Worm (Caenorhabditis elegans): ENCODE results near the gene Y11D7A.10.

Y11D7A.10 gene

DNA sequence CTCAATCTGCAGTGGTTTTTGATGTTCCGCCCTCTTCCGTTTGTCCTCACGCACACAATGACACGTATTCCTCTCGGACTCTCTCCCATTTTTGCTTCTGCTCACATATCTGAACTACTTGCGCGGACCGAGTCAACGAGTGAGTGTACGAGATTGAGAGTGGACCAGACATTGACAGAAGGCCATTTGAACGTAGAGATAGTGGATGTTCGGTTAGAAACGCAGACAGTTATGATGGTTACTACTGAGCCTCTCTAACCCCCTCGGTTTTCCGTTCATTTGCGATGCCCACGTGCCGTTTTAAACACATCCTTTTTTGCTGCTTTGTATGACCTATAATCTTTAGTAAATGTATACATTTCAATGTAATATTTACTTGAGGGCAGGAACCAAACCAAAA, 43.1 kb downstream of the Y11D7A.10 start:
- peak; percentile 60 for TF ChIP-seq nhr-129 (tag; optimal IDR thresholded peaks at IDR 0.05)
- TF ChIP-seq mab-5 (tag; optimal IDR thresholded peaks at IDR 0.05): peak; percentile 25
- peak; percentile 63 for TF ChIP-seq crh-2 (tag; optimal IDR thresholded peaks at IDR 0.05)
- TF ChIP-seq alr-1 (tag; optimal IDR thresholded peaks at IDR 0.05): no peak
- no peak for TF ChIP-seq mbf-1 (tag; optimal IDR thresholded peaks at IDR 0.05)
- TF ChIP-seq F13H6.1 (tag; optimal IDR thresholded peaks at IDR 0.05): peak; percentile 27
- no peak for TF ChIP-seq elt-1 (tag; optimal IDR thresholded peaks at IDR 0.05)
- TF ChIP-seq ceh-82 (tag; optimal IDR thresholded peaks at IDR 0.05): no peak
- peak; percentile 28 for TF ChIP-seq egl-27 (tag; optimal IDR thresholded peaks at IDR 0.05)
- TF ChIP-seq unc-39 (tag; optimal IDR thresholded peaks at IDR 0.05): no peak
- peak; percentile 79 to 89 for TF ChIP-seq mdl-1 (tag; optimal IDR thresholded peaks at IDR 0.05)
- TF ChIP-seq snpc-4 (tag; optimal IDR thresholded peaks at IDR 0.05): peak; percentile 7
- TF ChIP-seq ztf-1 (GFP tag; conservative IDR thresholded peaks at IDR 0.05): no peak
- peak; percentile 39 for TF ChIP-seq lin-11 (tag; optimal IDR thresholded peaks at IDR 0.05)
- TF ChIP-seq nhr-11 (tag; optimal IDR thresholded peaks at IDR 0.05): no peak
- TF ChIP-seq zag-1 (tag; optimal IDR thresholded peaks at IDR 0.05): peak; percentile 64
- peak; percentile 66 for TF ChIP-seq sem-4 (tag; optimal IDR thresholded peaks at IDR 0.05)
- no peak for TF ChIP-seq fos-1 (tag; optimal IDR thresholded peaks at IDR 0.05)
- peak; percentile 55 for TF ChIP-seq unc-55 (GFP tag; optimal IDR thresholded peaks at IDR 0.05)
- TF ChIP-seq lsy-2 (tag; optimal IDR thresholded peaks at IDR 0.05): peak in 1 of 2 experiments; percentile 66
- TF ChIP-seq nhr-77 (tag; optimal IDR thresholded peaks at IDR 0.05): no peak
- TF ChIP-seq nhr-237 (tag; optimal IDR thresholded peaks at IDR 0.05): no peak
- TF ChIP-seq ama-1 (optimal IDR thresholded peaks at IDR 0.05): no peak
- no peak for TF ChIP-seq R02D3.7 (tag; optimal IDR thresholded peaks at IDR 0.05)
- no peak for TF ChIP-seq nhr-10 (tag; optimal IDR thresholded peaks at IDR 0.05)
- TF ChIP-seq unc-62 (GFP tag; optimal IDR thresholded peaks at IDR 0.05): no peak
- TF ChIP-seq nhr-21 (tag; optimal IDR thresholded peaks at IDR 0.05): no peak
- TF ChIP-seq C34F6.9 (tag; optimal IDR thresholded peaks at IDR 0.05): peak; percentile 76
- peak; percentile 73 for TF ChIP-seq sma-9 (GFP tag; optimal IDR thresholded peaks at IDR 0.05)
- no peak for TF ChIP-seq sma-9 (tag; optimal IDR thresholded peaks at IDR 0.05)

DNA sequence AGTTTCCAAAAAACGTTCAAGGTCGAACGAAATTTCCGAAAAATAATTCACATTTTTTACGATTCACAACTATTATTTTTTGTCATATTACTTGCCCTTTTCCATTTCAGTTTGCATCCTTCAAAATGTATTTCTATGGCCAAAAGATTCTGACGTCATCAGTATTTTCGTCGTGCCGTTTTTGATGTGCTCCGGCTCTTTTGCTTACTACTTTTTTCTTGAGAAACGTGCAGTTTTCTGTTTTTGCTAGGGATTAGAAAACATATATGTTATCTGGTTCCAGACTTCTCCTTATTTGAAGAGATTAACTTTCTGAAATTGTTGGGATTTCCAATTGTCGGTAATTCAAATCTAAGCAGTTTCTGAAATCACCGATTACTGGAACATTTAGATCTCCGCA, 43.7 kb downstream of the Y11D7A.10 start:
- TF ChIP-seq R02D3.7 (tag; optimal IDR thresholded peaks at IDR 0.05) (no peak), ztf-4 (tag; optimal IDR thresholded peaks at IDR 0.05) (no peak), unc-55 (GFP tag; optimal IDR thresholded peaks at IDR 0.05) (peak; percentile 24), lsy-2 (tag; optimal IDR thresholded peaks at IDR 0.05) (no peak)

DNA sequence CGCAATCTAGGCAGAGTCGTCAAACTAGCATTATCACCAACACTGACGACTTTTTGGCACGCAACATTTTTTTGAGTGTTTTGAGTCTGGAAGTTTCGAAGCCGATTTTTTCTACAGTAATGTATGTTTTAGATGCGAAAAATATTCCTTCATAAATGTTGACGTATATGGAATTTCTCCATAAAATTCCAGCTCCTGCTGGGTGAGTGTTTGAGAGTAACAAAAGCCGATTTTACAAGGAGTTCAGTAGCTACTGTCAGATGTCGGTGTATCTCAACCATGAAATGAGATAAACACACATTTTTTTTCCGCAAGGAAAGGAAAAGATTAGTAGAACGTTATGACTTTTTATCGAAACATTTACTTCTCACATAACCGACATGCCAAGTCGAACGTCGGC, 44.7 kb downstream of the Y11D7A.10 start:
- no peak for TF ChIP-seq lin-39 (tag; optimal IDR thresholded peaks at IDR 0.05)
- no peak for TF ChIP-seq C34F6.9 (tag; optimal IDR thresholded peaks at IDR 0.05)
- no peak for TF ChIP-seq ama-1 (optimal IDR thresholded peaks at IDR 0.05)

DNA sequence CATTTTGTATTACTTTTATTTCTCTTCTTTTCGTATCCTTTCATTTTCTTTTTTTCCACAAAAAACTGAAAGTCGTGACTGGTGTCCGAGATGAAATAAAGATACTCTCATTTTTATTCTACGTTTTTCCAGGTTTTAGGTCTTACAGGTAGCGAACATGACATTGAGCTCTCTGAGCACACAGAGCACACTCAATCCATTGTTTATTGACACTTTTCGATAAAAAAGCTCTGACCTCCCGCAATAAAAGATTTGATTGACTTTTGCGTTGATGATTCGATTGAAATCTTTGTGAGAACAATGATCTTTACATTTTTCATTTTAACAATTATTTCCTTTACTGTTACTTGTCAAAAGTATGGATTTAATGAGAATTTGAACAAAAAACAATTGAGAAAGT, 47.4 kb downstream of the Y11D7A.10 start, which contains the start of gene C46C2.6:
Gene C46C2.6 (plus strand): TSS at position 301 of the 400 bp plus-strand sequence.
- TF ChIP-seq ztf-4 (tag; optimal IDR thresholded peaks at IDR 0.05): peak; percentile 10
- no peak for TF ChIP-seq zag-1 (tag; optimal IDR thresholded peaks at IDR 0.05)

DNA sequence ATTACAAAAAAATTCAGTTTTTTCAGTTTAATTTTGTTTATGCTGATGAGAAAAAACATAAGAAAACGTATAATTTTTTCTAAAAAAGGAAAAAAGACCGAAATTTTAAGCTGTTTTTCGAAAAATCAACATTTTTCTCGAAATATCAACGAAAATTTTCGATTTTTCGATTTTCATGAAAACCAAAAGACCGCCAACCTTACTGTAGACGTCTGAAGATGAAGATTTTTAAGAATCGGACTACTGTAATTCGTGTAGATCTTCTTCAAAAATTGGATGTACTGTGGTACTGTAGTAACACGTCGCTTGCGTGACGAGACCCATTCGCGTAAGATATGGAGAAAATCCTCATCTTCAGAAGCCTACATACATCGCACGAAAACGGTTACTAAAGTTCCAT, 48.7 kb downstream of the Y11D7A.10 start:
- TF ChIP-seq dmd-4 (tag; optimal IDR thresholded peaks at IDR 0.05) (no peak), nhr-25 (tag; optimal IDR thresholded peaks at IDR 0.05) (no peak), ZK546.5 (tag; optimal IDR thresholded peaks at IDR 0.05) (no peak), nhr-6 (tag; optimal IDR thresholded peaks at IDR 0.05) (no peak), nhr-11 (tag; optimal IDR thresholded peaks at IDR 0.05) (no peak), mab-5 (tag; optimal IDR thresholded peaks at IDR 0.05) (no peak), fos-1 (tag; optimal IDR thresholded peaks at IDR 0.05) (no peak), lin-13 (GFP tag; optimal IDR thresholded peaks at IDR 0.05) (no peak), snpc-4 (tag; optimal IDR thresholded peaks at IDR 0.05) (no peak), nhr-23 (tag; optimal IDR thresholded peaks at IDR 0.05) (no peak), R02D3.7 (tag; optimal IDR thresholded peaks at IDR 0.05) (no peak), crh-2 (tag; optimal IDR thresholded peaks at IDR 0.05) (no peak), C34F6.9 (tag; optimal IDR thresholded peaks at IDR 0.05) (no peak), lin-39 (tag; optimal IDR thresholded peaks at IDR 0.05) (no peak), ztf-1 (GFP tag; conservative IDR thresholded peaks at IDR 0.05) (no peak), nhr-77 (tag; optimal IDR thresholded peaks at IDR 0.05) (no peak), nhr-12 (tag; optimal IDR thresholded peaks at IDR 0.05) (no peak), aly-2 (tag; optimal IDR thresholded peaks at IDR 0.05) (no peak), egl-27 (tag; optimal IDR thresholded peaks at IDR 0.05) (no peak)

Data from whole organism, L2 larva.